Fruit fly (Drosophila melanogaster): ENCODE results near the gene CG14270.

DNA sequence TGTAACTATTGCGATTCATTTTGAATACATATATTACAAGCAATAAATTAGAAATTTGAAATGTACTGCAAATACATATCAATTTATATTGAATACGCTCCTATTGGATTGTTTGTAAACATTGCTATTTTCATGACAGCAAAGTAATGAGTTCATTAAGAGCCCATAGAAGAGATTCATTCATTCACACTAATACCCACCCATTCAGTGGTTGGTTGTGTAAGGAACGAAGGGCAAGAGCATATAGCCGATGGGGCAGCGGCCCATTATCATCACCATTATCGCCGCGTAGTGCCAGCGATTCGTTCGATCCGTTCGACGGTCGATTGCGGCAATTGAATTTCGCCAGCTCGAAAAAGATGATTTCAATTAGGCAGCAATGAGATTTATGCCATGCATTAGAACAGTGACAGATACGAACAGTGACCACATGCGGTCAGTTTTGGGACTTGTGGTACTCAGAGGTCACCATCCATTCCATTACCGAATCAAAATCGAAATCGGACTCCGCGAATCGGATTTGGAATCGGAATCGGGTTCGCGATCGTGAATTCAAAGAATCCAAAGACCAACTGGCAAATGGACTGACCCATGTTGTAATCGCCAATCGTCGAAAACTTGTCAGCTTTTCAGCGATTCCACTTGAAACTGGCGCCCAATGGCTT is 42.5 kb downstream of the CG14270 start:
- TF ChIP-seq psq (optimal IDR thresholded peaks at IDR 0.05) (no peak), Sin3A (optimal IDR thresholded peaks at IDR 0.05) (no peak), insv (optimal IDR thresholded peaks at IDR 0.05) (no peak), Myc (optimal IDR thresholded peaks at IDR 0.05) (no peak), ttk (optimal IDR thresholded peaks at IDR 0.05) (no peak), h (optimal IDR thresholded peaks at IDR 0.05) (no peak)
